Worm (Caenorhabditis elegans) whole organism, L3 larva: ENCODE data around the gene egl-18.

ENCODE experiments used
- ZK546.5 ChIP-seq: sonication (generic microtip); optimal IDR thresholded peaks from 2 replicates; lab custom pipeline; 2017; ENCODE audit warnings: missing biosample characterization, missing genetic modification characterization
- ceh-9 ChIP-seq: sonication (generic microtip); optimal IDR thresholded peaks from 2 replicates; lab custom pipeline; 2018; ENCODE audit warnings: missing biosample characterization, missing genetic modification characterization
- nhr-11 ChIP-seq: fragments of 150-350 bp; optimal IDR thresholded peaks from 2 replicates; lab custom pipeline; 2014; ENCODE audit warnings: missing biosample characterization, missing genetic modification characterization

- TF ChIP-seq ceh-9 (tag; lab: Kevin White, UChicago) (no peak), nhr-11 (tag; lab: Kevin White, UChicago) (no peak), ZK546.5 (no peak)
These were observed 3.1 kb downstream of the egl-18 start for ce11 chrIV:1905250-1905649.
